Fruit fly (Drosophila melanogaster) whole organism, pupa: ENCODE data around the gene Arpc1.
A peak's percentile ranks its signal among the peaks of the same experiment; 100 is the strongest.

ENCODE experiments used
- CG15710 ChIP-seq: fragments of 200-800 bp; sonication (Bioruptor generic); optimal IDR thresholded peaks from 2 replicates; lab custom pipeline; 2018; ENCODE audit warnings: missing biosample characterization, mild to moderate bottlenecking, missing genetic modification characterization, moderate library complexity
- CG32121 ChIP-seq: fragments of 200-800 bp; sonication (Bioruptor generic); IDR thresholded peaks from 2 replicates; pipeline ENCODE4 v1.3.6; 2022; ENCODE audit warnings: missing biosample characterization, missing genetic modification characterization
- CG4496 ChIP-seq: fragments of 200-800 bp; sonication (Bioruptor generic); IDR thresholded peaks from 3 replicates; pipeline ENCODE4 v1.3.6; 2022; ENCODE audit warnings: missing biosample characterization, missing genetic modification characterization
- EcR ChIP-seq: fragments of 200-800 bp; sonication (Bioruptor generic); optimal IDR thresholded peaks from 3 replicates; lab custom pipeline; 2019; ENCODE audit warnings: missing biosample characterization, missing genetic modification characterization, mild to moderate bottlenecking, moderate library complexity, missing genetic modification reagents
- Pif1B ChIP-seq: fragments of 200-800 bp; sonication (Bioruptor generic); optimal IDR thresholded peaks from 3 replicates; lab custom pipeline; 2016; ENCODE audit warnings: missing biosample characterization, missing genetic modification characterization
- Snoo ChIP-seq: fragments of 200-800 bp; sonication (Bioruptor generic); optimal IDR thresholded peaks from 3 replicates; lab custom pipeline; 2017; ENCODE audit warnings: missing biosample characterization, mild to moderate bottlenecking, missing genetic modification characterization, inconsistent platforms
- rn ChIP-seq: fragments of 200-800 bp; sonication (Bioruptor generic); IDR thresholded peaks from 2 replicates; pipeline ENCODE4 v1.3.6; 2022; ENCODE audit warnings: missing biosample characterization, missing genetic modification characterization

- TF ChIP-seq EcR (GFP tag; lab: Kevin White, UChicago) (no peak), CG15710 (tag; lab: Kevin White, UChicago) (peak; percentile 83), CG4496 (GFP tag; lab: Robert Waterston, UW) (peak; percentile 86), Snoo (tag; lab: Kevin White, UChicago) (peak; percentile 91), CG32121 (GFP tag; lab: Robert Waterston, UW) (peak; percentile 90), Pif1B (GFP tag; lab: Kevin White, UChicago) (peak; percentile 76), rn (GFP tag; lab: Robert Waterston, UW) (peak; percentile 48; the same call in 1 of the 2 replicates)
Measured at dm6 chr2L:13839744-13840151, 10.2 kb upstream of the Arpc1 start.
